Worm (Caenorhabditis elegans) whole organism, young adult: ENCODE data around the gene K10G9.2.

ENCODE experiments used
- D2030.7 ChIP-seq: fragments of 200-800 bp; sonication (Bioruptor generic); IDR thresholded peaks from 2 replicates; pipeline ENCODE4 v1.3.6; 2022; ENCODE audit warnings: missing genetic modification reagents, missing genetic modification characterization, missing compliant biosample characterization
- F22D6.2 ChIP-seq: sonication (generic microtip); optimal IDR thresholded peaks from 2 replicates; lab custom pipeline; 2016; ENCODE audit warnings: mild to moderate bottlenecking, missing genetic modification characterization, missing compliant biosample characterization
- F23B12.7 ChIP-seq: sonication (generic microtip); optimal IDR thresholded peaks from 2 replicates; lab custom pipeline; 2017; ENCODE audit warnings: missing genetic modification characterization, mild to moderate bottlenecking, missing compliant biosample characterization, antibody characterized with exemption, moderate library complexity; ENCODE audit not compliant: insufficient read depth
- F33H1.4 ChIP-seq: fragments of 200-800 bp; sonication (Bioruptor generic); IDR thresholded peaks from 2 replicates; pipeline ENCODE4 v1.3.6; 2022; ENCODE audit warnings: missing genetic modification reagents, missing genetic modification characterization, missing compliant biosample characterization
- K11D2.4 ChIP-seq: fragments of 200-800 bp; sonication (Bioruptor generic); IDR thresholded peaks from 2 replicates; pipeline ENCODE4 v1.3.6; 2022; ENCODE audit warnings: missing genetic modification reagents, missing genetic modification characterization, missing compliant biosample characterization
- K12H6.12 ChIP-seq: fragments of 200-800 bp; sonication (Bioruptor generic); optimal IDR thresholded peaks from 2 replicates; lab custom pipeline; 2018; ENCODE audit warnings: mild to moderate bottlenecking, missing genetic modification characterization, missing compliant biosample characterization
- Y53G8AR.9 ChIP-seq: fragments of 200-800 bp; sonication (Bioruptor generic); conservative IDR thresholded peaks from 2 replicates; pipeline ENCODE4 v1.3.6; 2022; ENCODE audit warnings: missing genetic modification reagents, missing genetic modification characterization, missing compliant biosample characterization
- ccch-3 ChIP-seq: fragments of 200-800 bp; sonication (Bioruptor generic); optimal IDR thresholded peaks from 2 replicates; lab custom pipeline; 2018; ENCODE audit warnings: mild to moderate bottlenecking, missing genetic modification characterization, missing compliant biosample characterization
- cebp-1 ChIP-seq, 2 experiments: fragments of 200-800 bp in 1 of 2; sonication (Bioruptor generic) in 1 of 2; sonication (generic microtip) in 1 of 2; IDR thresholded peaks in 1 of 2; optimal IDR thresholded peaks in 1 of 2; 2 replicates each; pipeline versions ENCODE4 v1.3.6 to Lab custom; 2017 to 2022; ENCODE audit warnings: missing compliant biosample characterization in 2 of 2, missing genetic modification characterization in 2 of 2, mild to moderate bottlenecking in 1 of 2, missing genetic modification reagents in 1 of 2, moderate library complexity in 1 of 2
- ceh-58 ChIP-seq: fragments of 200-800 bp; sonication (Bioruptor generic); IDR thresholded peaks from 2 replicates; pipeline ENCODE4 v1.3.6; 2022; ENCODE audit warnings: missing genetic modification characterization, missing compliant biosample characterization
- ceh-79 ChIP-seq: sonication (generic microtip); optimal IDR thresholded peaks from 2 replicates; lab custom pipeline; 2017; ENCODE audit warnings: mild to moderate bottlenecking, missing genetic modification characterization, missing compliant biosample characterization
- dpl-1 ChIP-seq: fragments of 150-350 bp; optimal IDR thresholded peaks from 2 replicates; lab custom pipeline; 2014; ENCODE audit warnings: missing biosample characterization, missing genetic modification reagents, missing genetic modification characterization
- let-526 ChIP-seq: fragments of 200-800 bp; sonication (Bioruptor generic); IDR thresholded peaks from 2 replicates; pipeline ENCODE4 v1.3.6; 2022; ENCODE audit warnings: missing genetic modification reagents, missing genetic modification characterization, missing compliant biosample characterization
- lin-26 ChIP-seq: fragments of 200-800 bp; sonication (Bioruptor generic); IDR thresholded peaks from 2 replicates; pipeline ENCODE4 v1.3.6; 2022; ENCODE audit warnings: missing genetic modification reagents, missing genetic modification characterization, missing compliant biosample characterization
- lir-1 ChIP-seq: fragments of 200-800 bp; sonication (Bioruptor generic); conservative IDR thresholded peaks from 2 replicates; pipeline ENCODE4 v1.3.6; 2022; ENCODE audit warnings: missing genetic modification reagents, missing genetic modification characterization, missing compliant biosample characterization
- nhr-120 ChIP-seq: fragments of 200-800 bp; sonication (Bioruptor generic); IDR thresholded peaks from 2 replicates; pipeline ENCODE4 v1.3.6; 2022; ENCODE audit warnings: missing genetic modification characterization, missing compliant biosample characterization
- nhr-27 ChIP-seq: fragments of 200-800 bp; sonication (Bioruptor generic); optimal IDR thresholded peaks from 2 replicates; lab custom pipeline; 2018; ENCODE audit warnings: mild to moderate bottlenecking, missing genetic modification characterization, moderate library complexity, missing compliant biosample characterization
- nhr-80 ChIP-seq: sonication (generic microtip); optimal IDR thresholded peaks from 2 replicates; lab custom pipeline; 2016; ENCODE audit warnings: missing genetic modification characterization, missing compliant biosample characterization
- snpc-3.4 ChIP-seq: sonication (generic microtip); optimal IDR thresholded peaks from 2 replicates; lab custom pipeline; 2017; ENCODE audit warnings: missing genetic modification characterization, mild to moderate bottlenecking, missing compliant biosample characterization, antibody characterized with exemption, moderate library complexity, missing genotype, missing genetic modification reagents
- somi-1 ChIP-seq: fragments of 200-800 bp; sonication (Bioruptor generic); optimal IDR thresholded peaks from 2 replicates; lab custom pipeline; 2018; ENCODE audit warnings: mild to moderate bottlenecking, missing genetic modification characterization, missing compliant biosample characterization
- sptf-2 ChIP-seq: fragments of 200-800 bp; sonication (Bioruptor generic); optimal IDR thresholded peaks from 2 replicates; lab custom pipeline; 2018; ENCODE audit warnings: mild to moderate bottlenecking, missing genetic modification characterization, missing compliant biosample characterization
- tbx-9 ChIP-seq: sonication (generic microtip); optimal IDR thresholded peaks from 2 replicates; lab custom pipeline; 2016; ENCODE audit warnings: borderline replicate concordance, missing genetic modification characterization, inconsistent platforms, missing compliant biosample characterization
- xnd-1 ChIP-seq: sonication (generic microtip); optimal IDR thresholded peaks from 2 replicates; lab custom pipeline; 2016; ENCODE audit warnings: missing genotype, missing genetic modification reagents, missing genetic modification characterization, missing compliant biosample characterization
- ztf-22 ChIP-seq: fragments of 200-800 bp; sonication (Bioruptor generic); optimal IDR thresholded peaks from 2 replicates; lab custom pipeline; 2018; ENCODE audit warnings: mild to moderate bottlenecking, missing genetic modification characterization, moderate library complexity, missing compliant biosample characterization
- ztf-25 ChIP-seq: fragments of 200-800 bp; sonication (Bioruptor generic); IDR thresholded peaks from 2 replicates; pipeline ENCODE4 v1.3.6; 2022; ENCODE audit warnings: missing genetic modification reagents, missing genetic modification characterization, missing compliant biosample characterization
- ztf-26 ChIP-seq: sonication (generic microtip); optimal IDR thresholded peaks from 2 replicates; lab custom pipeline; 2017; ENCODE audit warnings: missing genetic modification characterization, missing compliant biosample characterization
- ztf-28 ChIP-seq: fragments of 200-800 bp; sonication (Bioruptor generic); IDR thresholded peaks from 2 replicates; pipeline ENCODE4 v1.3.6; 2022; ENCODE audit warnings: missing genetic modification reagents, missing genetic modification characterization, missing compliant biosample characterization

K10G9.2 gene

DNA sequence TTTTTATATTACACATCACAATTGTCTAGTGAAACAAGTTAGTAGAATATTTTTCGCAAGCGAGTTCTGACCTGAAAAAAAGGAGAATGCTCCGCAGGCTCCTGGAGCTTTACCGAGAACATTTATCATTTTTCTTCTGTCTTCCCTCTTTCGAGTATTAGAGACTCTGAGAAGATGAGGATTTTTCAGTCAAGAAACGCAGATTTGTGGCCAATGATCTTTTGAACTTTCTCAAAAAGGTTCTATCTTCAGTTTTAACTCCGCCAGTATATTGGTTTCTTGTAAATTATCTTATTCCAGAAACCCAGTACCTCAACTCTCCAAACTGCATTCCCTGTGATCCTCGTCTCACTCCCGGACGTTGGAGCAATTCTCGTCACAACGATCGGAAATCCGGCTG lies at the start of gene K10G9.2:
K10G9.2 (plus strand) TSS at position 301 of the 400 bp plus-strand sequence.
- TF ChIP-seq tbx-9 (tag; lab: Kevin White, UChicago) = no peak

DNA sequence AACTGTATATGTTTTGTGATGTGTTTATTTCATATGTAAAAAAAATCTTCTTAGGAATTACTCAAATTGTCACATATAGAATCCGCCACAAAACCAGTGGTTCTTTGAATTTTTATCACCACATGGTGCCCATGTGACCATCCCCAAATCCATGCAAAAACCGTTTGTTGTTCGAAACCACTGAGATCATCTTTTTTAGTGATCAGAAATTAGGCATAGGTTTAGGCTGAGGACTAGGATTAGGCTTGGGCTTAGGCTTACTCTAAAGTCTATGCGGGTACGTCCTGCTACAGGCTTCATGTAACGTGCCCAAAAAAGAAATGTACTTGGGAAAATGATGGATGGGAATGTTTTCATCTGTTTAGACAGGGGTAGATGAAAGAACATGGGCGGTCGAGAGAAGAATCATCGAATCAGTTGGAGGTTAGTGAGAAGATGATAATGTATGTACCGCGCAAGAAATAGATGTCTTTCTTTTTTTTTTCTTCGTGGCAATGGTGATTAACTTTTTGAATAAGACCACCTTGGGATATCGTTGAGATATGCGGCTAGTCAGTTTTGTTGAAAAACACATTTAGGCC lies 49.3 kb upstream of the K10G9.2 start:
- no peak for TF ChIP-seq lir-1 (GFP tag; lab: Robert Waterston, UW)

DNA sequence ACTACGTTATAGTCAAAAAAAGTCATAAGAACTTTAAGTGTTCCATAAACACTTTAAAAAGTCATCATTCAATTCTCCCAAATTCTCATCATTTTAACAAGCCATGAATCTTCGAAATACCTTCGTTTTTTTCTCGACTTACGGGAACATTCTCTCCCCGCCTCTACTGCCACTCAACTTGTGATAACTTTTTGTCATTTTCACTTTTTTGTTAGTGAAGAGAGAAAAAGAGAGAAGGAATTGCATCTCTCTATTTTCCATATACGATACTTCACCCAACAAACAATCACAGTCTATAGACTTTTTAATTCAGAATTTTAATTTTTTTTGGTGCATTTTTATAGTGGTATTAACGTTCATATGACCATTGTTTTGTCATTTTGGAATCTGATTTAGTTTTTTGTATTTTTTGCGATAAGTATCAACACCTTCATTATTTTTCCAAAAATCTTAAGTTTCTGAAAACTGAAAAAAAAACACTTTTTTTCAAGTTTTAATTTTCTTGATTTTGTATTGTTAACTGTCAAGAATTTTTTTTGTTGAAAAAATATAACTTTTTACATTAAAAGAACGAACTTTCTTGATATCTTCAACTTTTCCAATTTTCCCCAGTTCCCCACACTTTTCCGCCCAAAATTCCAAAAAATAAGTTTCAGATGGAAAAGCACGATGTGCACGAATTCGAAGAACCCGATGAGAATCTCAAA lies 47.1 kb upstream of the K10G9.2 start, which contains the start of gene Y70G10A.3:
Y70G10A.3 (plus strand) TSS at position 657 of the 707 bp plus-strand sequence.
- TF ChIP-seq ccch-3 (GFP tag; lab: Kevin White, UChicago) (no peak), xnd-1 (tag; lab: Kevin White, UChicago) (no peak), Y53G8AR.9 (no peak), lin-26 (GFP tag; lab: Robert Waterston, UW) (peak; percentile 42; the same call in 1 of the 2 replicates), ceh-79 (tag; lab: Kevin White, UChicago) (no peak)
- TF ChIP-seq, all 124 proteins: peak for 1

DNA sequence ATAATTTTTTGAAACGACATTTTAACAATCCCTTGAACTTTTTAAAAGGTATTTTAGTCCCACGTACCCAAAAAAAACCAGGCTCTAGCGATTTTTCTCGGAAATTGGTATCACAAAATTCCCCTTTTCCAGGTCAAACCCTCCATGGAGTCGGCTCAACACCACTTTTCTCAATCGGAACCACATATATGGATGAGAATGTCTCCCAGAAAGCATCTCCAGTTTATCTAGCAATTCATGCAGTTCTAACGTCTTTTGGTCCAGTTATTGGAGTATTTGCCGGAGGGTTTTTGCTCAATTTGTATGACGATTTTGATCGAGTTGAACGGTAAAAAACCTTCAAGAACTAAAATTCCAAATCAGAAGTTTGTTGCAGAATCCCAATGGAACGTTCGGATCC lies 45.6 kb upstream of the K10G9.2 start:
- TF ChIP-seq ceh-58 (GFP tag; lab: Robert Waterston, UW) (no peak), nhr-120 (no peak), dpl-1 (no peak), ztf-25 (GFP tag; lab: Robert Waterston, UW) (no peak), ceh-79 (tag; lab: Kevin White, UChicago) (no peak), ztf-28 (GFP tag; lab: Robert Waterston, UW) (no peak), sptf-2 (GFP tag; lab: Kevin White, UChicago) (no peak), nhr-27 (tag; lab: Kevin White, UChicago) (no peak), ztf-22 (GFP tag; lab: Kevin White, UChicago) (no peak), K11D2.4 (GFP tag; lab: Robert Waterston, UW) (no peak), K12H6.12 (tag; lab: Kevin White, UChicago) (no peak), lir-1 (GFP tag; lab: Robert Waterston, UW) (no peak), D2030.7 (GFP tag; lab: Robert Waterston, UW) (no peak)

DNA sequence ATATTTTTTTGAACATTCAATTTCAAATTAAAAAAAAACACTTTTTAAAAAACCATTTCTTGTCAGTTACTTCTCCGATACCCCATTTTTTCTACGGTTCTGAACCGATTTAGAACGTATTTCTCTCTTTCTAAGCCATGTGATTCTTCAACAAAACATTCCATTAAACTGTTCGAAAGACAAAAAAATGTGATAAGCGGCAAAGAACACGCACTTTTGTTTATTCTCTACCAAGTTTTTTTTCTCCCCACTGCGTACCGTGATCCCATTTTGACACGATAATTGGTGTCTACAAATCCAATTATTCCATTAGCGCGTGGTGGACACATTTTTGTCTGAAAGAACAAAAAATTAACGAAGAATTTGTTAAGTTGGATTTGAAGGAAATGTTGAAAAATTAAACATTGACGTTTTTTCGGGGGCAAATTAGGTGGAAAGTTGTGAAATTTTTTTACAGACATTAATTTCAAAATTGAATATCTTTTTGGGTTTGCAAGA lies 44.3 kb upstream of the K10G9.2 start:
- TF ChIP-seq nhr-80 (tag; lab: Kevin White, UChicago) (no peak), somi-1 (GFP tag; lab: Kevin White, UChicago) (peak; percentile 51), let-526 (no peak), F22D6.2 (no peak), cebp-1 (GFP tag; IDR thresholded peaks at IDR 0.05; lab: Robert Waterston, UW) (no peak), cebp-1 (tag; optimal IDR thresholded peaks at IDR 0.05; lab: Kevin White, UChicago) (peak; percentile 10), ztf-22 (GFP tag; lab: Kevin White, UChicago) (no peak), F23B12.7 (tag; lab: Kevin White, UChicago) (no peak), F33H1.4 (GFP tag; lab: Robert Waterston, UW) (no peak), snpc-3.4 (tag; lab: Kevin White, UChicago) (no peak), ztf-26 (tag; lab: Kevin White, UChicago) (peak; percentile 35)
